Fruit fly (Drosophila melanogaster) S2 (cell line): ENCODE data around the gene SCCRO.

Experiments
- CG8478 ChIP-seq: fragments of >200 bp; optimal IDR thresholded peaks from 2 replicates; lab custom pipeline; 2018
- CTCF ChIP-seq, 2 experiments: fragments of >200 bp; optimal IDR thresholded peaks; 2 replicates each; lab custom pipeline; 2018

dm6 chr3L:15565829-15566433, 2.7 kb downstream of the SCCRO start, which contains the start of gene dop:
- TF ChIP-seq CG8478 (lab: Kevin White, UChicago) (no peak), CTCF (optimal IDR thresholded peaks at IDR 0.05; lab: Kevin White, UChicago) (no peak)
